Fruit fly (Drosophila melanogaster) whole organism, larva: ENCODE measurements around the gene Cip4.

Experiments used
- noc ChIP-seq: fragments of 200-800 bp; sonication (Bioruptor generic); optimal IDR thresholded peaks from 3 replicates; lab custom pipeline; 2019; ENCODE audit warnings: missing biosample characterization, mild to moderate bottlenecking, missing genetic modification characterization, moderate library complexity

Gene Cip4

dm6 chr3L:4286784-4287183, 77.1 kb downstream of the Cip4 start, which contains the start of gene TfIIEbeta:
TSS of gene TfIIEbeta (plus strand) at chr3L:4287038.
- no peak for TF ChIP-seq noc (tag; lab: Kevin White, UChicago)

- no peak for TF ChIP-seq noc (tag; lab: Kevin White, UChicago)
Observed at dm6 chr3L:4283428-4284089, 80.3 kb downstream of the Cip4 start, which contains the start of the genes srw and CG1316. TSS of gene srw (minus strand) at chr3L:4283478. TSS of gene CG1316 (plus strand) at chr3L:4283851.

dm6 chr3L:4282627-4283026, 81.3 kb downstream of the Cip4 start, which contains the start of gene CG11583:
TSS of gene CG11583 (minus strand) at chr3L:4282817.
- TF ChIP-seq noc (tag; lab: Kevin White, UChicago), result no peak

- TF ChIP-seq noc (tag; lab: Kevin White, UChicago), result no peak
Observed at dm6 chr3L:4277796-4278195, 86.1 kb downstream of the Cip4 start, which contains the start of gene Ctl1. TSS of gene Ctl1 (plus strand) at chr3L:4277962.
